Fruit fly (Drosophila melanogaster): Measurements from ENCODE around the gene Acsf3.

Acsf3 gene

DNA sequence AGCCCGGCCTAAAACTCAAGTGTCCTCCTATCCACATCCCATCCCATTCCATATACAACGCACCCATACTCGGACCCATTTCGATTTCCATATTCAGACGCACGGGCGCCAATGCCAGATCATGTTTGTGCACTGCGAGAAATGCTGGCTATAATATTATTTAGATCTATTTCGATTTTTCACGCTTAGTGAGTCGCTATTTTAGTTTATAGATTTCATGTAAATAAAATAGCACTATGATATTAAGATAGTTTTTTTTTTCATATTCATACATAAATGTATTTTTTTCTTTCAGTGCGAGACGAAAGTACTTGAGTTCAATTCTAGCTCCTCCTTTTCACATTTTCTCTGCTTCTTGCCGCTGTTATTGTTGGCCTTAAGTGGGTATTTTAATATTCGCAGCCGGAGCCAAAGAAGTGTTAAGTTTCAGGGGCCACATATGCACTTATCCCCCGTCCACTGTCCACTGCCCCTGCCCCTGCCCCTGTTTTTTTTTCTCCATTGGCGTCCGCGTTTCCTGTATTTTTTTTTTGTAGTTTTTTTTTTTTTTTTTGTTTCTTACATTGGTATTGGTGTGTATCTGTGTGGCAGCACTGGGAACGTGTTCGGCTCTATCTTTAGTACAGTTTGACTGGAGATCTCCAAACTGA is 36.9 kb upstream of the Acsf3 start (continued):
- TF ChIP-seq ara (GFP tag; IDR thresholded peaks at IDR 0.05) = peak; percentile 88
- TF ChIP-seq ranshi (GFP tag; IDR thresholded peaks at IDR 0.05) = peak; percentile 54; the same call in 1 of the 2 replicates
- TF ChIP-seq ttk (GFP tag; IDR thresholded peaks at IDR 0.05) = peak; percentile 35; the same call in 1 of the 2 replicates
- peak; percentile 51; the same call in 1 of the 2 replicates for TF ChIP-seq stc (GFP tag; IDR thresholded peaks at IDR 0.05)
- TF ChIP-seq CG7987 (GFP tag; optimal IDR thresholded peaks at IDR 0.05) = no peak
- TF ChIP-seq da (GFP tag; optimal IDR thresholded peaks at IDR 0.05) = no peak
- peak; percentile 7 for TF ChIP-seq mam (GFP tag; optimal IDR thresholded peaks at IDR 0.05)
- TF ChIP-seq lilli (GFP tag; optimal IDR thresholded peaks at IDR 0.05) = peak; percentile 55
- TF ChIP-seq CG4820 (GFP tag; optimal IDR thresholded peaks at IDR 0.05) = peak; percentile 78
- TF ChIP-seq cwo (GFP tag; optimal IDR thresholded peaks at IDR 0.05) = peak; percentile 19
- TF ChIP-seq CG31365 (tag; optimal IDR thresholded peaks at IDR 0.05) = no peak
- TF ChIP-seq chn (GFP tag; optimal IDR thresholded peaks at IDR 0.05) = peak; percentile 70
- no peak for TF ChIP-seq luna (GFP tag; optimal IDR thresholded peaks at IDR 0.05)
- TF ChIP-seq CG4360 (GFP tag; IDR thresholded peaks at IDR 0.05) = no peak
- no peak for TF ChIP-seq h (optimal IDR thresholded peaks at IDR 0.05)
- peak; percentile 80 for TF ChIP-seq Oli (tag; optimal IDR thresholded peaks at IDR 0.05)
- peak; percentile 46 for TF ChIP-seq pnt (GFP tag; optimal IDR thresholded peaks at IDR 0.05)
- TF ChIP-seq Atf3 (GFP tag; optimal IDR thresholded peaks at IDR 0.05) = peak; percentile 40
- TF ChIP-seq CG2116 (GFP tag; optimal IDR thresholded peaks at IDR 0.05) = peak; percentile 23
- TF ChIP-seq CG14014 (GFP tag; IDR thresholded peaks at IDR 0.05) = peak; percentile 50; the same call in 1 of the 2 replicates
- no peak for TF ChIP-seq CG43689 (GFP tag; IDR thresholded peaks at IDR 0.05)
- TF ChIP-seq CG18476 (GFP tag; optimal IDR thresholded peaks at IDR 0.05) = peak; percentile 55
- no peak for TF ChIP-seq Poxn (GFP tag; IDR thresholded peaks at IDR 0.05)
- TF ChIP-seq Fer3 (tag; optimal IDR thresholded peaks at IDR 0.05) = peak; percentile 41
- peak; percentile 61 for TF ChIP-seq CG5245 (GFP tag; optimal IDR thresholded peaks at IDR 0.05)
- TF ChIP-seq CG15514 (GFP tag; optimal IDR thresholded peaks at IDR 0.05) = no peak
- TF ChIP-seq maf-S (GFP tag; optimal IDR thresholded peaks at IDR 0.05) = peak; percentile 40
- peak; percentile 83 for TF ChIP-seq CG16815 (GFP tag; optimal IDR thresholded peaks at IDR 0.05)
- no peak for TF ChIP-seq amos (GFP tag; IDR thresholded peaks at IDR 0.05; ENCODE audit: partially characterized antibody)
- peak; percentile 19 for TF ChIP-seq CG1647 (GFP tag; optimal IDR thresholded peaks at IDR 0.05)
- TF ChIP-seq CG17328 (GFP tag; IDR thresholded peaks at IDR 0.05) = peak; percentile 85
- TF ChIP-seq Eip74EF (GFP tag; optimal IDR thresholded peaks at IDR 0.05) = peak in 1 of 2 experiments; percentile 68
- TF ChIP-seq Max (GFP tag; optimal IDR thresholded peaks at IDR 0.05) = peak; percentile 78
- peak; percentile 50 for TF ChIP-seq CG9609 (GFP tag; optimal IDR thresholded peaks at IDR 0.05)
- no peak for TF ChIP-seq CG34224 (GFP tag; IDR thresholded peaks at IDR 0.05; ENCODE audit: partially characterized antibody)
- peak; percentile 60 for TF ChIP-seq CG18619 (GFP tag; optimal IDR thresholded peaks at IDR 0.05)
- TF ChIP-seq Mad (GFP tag; optimal IDR thresholded peaks at IDR 0.05) = peak; percentile 77
- TF ChIP-seq CG1792 (GFP tag; optimal IDR thresholded peaks at IDR 0.05) = peak; percentile 2
- TF ChIP-seq Nf-YA (GFP tag; IDR thresholded peaks at IDR 0.05) = peak; percentile 30; the same call in 1 of the 2 replicates
- TF ChIP-seq Mrtf (GFP tag; IDR thresholded peaks at IDR 0.05) = peak; percentile 48; the same call in 1 of the 3 replicates
- TF ChIP-seq CG32532 (GFP tag; IDR thresholded peaks at IDR 0.05) = peak; percentile 25; the same call in 1 of the 2 replicates
- TF ChIP-seq ftz-f1 (GFP tag; optimal IDR thresholded peaks at IDR 0.05) = no peak
- TF ChIP-seq Rx (GFP tag; IDR thresholded peaks at IDR 0.05) = peak; percentile 48; the same call in 1 of the 2 replicates
- TF ChIP-seq CG30431 (GFP tag; optimal IDR thresholded peaks at IDR 0.05) = peak; percentile 68
- no peak for TF ChIP-seq CG6175 (GFP tag; IDR thresholded peaks at IDR 0.05)
- peak; percentile 59 for TF ChIP-seq CG5180 (GFP tag; optimal IDR thresholded peaks at IDR 0.05)
- no peak for TF ChIP-seq Dip3 (GFP tag; optimal IDR thresholded peaks at IDR 0.05)
- TF ChIP-seq Dll (GFP tag; IDR thresholded peaks at IDR 0.05; ENCODE audit: partially characterized antibody) = no peak
- no peak for TF ChIP-seq wdn (GFP tag; IDR thresholded peaks at IDR 0.05)
- no peak for TF ChIP-seq CG6791 (GFP tag; IDR thresholded peaks at IDR 0.05; ENCODE audit: partially characterized antibody)
